Worm (Caenorhabditis elegans) whole organism, early embryonic: ENCODE results near the gene C17C3.5.

Experiments used
- ama-1 ChIP-seq: fragments of 150-350 bp; optimal IDR thresholded peaks from 2 replicates; lab custom pipeline; 2014
- flt-1 ChIP-seq: fragments of 200-800 bp; sonication (Bioruptor generic); IDR thresholded peaks from 2 replicates; pipeline ENCODE4 v1.3.6; 2022; ENCODE audit warnings: missing genetic modification characterization, missing compliant biosample characterization
- hnd-1 ChIP-seq: sonication (generic microtip); optimal IDR thresholded peaks from 2 replicates; lab custom pipeline; 2016; ENCODE audit warnings: missing genetic modification characterization, missing compliant biosample characterization

DNA sequence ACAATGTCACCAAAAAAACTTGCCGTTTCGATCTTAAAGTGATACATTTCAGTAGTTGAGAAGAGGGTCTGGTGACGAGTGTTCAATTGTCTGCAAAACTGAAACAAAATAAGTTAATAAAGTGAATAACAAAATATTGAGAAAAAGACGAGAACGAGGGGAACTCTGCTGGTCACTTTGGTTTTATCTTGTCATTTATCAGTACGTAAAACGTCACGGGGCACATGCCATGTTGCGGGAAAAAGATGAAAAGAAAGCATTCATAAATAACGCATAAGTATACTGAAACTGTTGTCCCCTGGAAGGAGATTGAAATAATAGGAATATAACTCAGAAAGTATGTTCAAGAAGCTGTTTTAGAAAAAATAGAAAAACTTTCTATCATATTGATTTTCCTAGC, 36.8 kb upstream of the C17C3.5 start, which contains the start of gene sahd-1:
- no peak for TF ChIP-seq ama-1 (lab: Kevin White, UChicago)
- TF ChIP-seq hnd-1 (tag; lab: Kevin White, UChicago) = no peak
- no peak for TF ChIP-seq flt-1 (GFP tag; lab: Robert Waterston, UW)
